Worm (Caenorhabditis elegans) whole organism, early embryonic: Measurements from ENCODE around the gene famh-136.

Experiments used
- F13C5.2 ChIP-seq: sonication (generic microtip); optimal IDR thresholded peaks from 2 replicates; lab custom pipeline; 2017; ENCODE audit warnings: mild to moderate bottlenecking, missing genetic modification characterization, inconsistent platforms, missing compliant biosample characterization
- aly-1 ChIP-seq: sonication (generic microtip); optimal IDR thresholded peaks from 2 replicates; lab custom pipeline; 2016; ENCODE audit warnings: missing genetic modification characterization, missing compliant biosample characterization
- ama-1 ChIP-seq: fragments of 150-350 bp; optimal IDR thresholded peaks from 2 replicates; lab custom pipeline; 2014
- ceh-13 ChIP-seq: fragments of 200-800 bp; sonication (Bioruptor generic); optimal IDR thresholded peaks from 2 replicates; lab custom pipeline; 2018; ENCODE audit warnings: mild to moderate bottlenecking, missing genetic modification characterization, missing compliant biosample characterization
- ceh-36 ChIP-seq: sonication (generic microtip); optimal IDR thresholded peaks from 2 replicates; lab custom pipeline; 2016; ENCODE audit warnings: missing genetic modification characterization, inconsistent platforms, missing compliant biosample characterization
- ets-7 ChIP-seq: sonication (generic microtip); optimal IDR thresholded peaks from 2 replicates; lab custom pipeline; 2016; ENCODE audit warnings: missing genotype, missing genetic modification characterization, missing compliant biosample characterization
- flt-1 ChIP-seq: fragments of 200-800 bp; sonication (Bioruptor generic); IDR thresholded peaks from 2 replicates; pipeline ENCODE4 v1.3.6; 2022; ENCODE audit warnings: missing genetic modification characterization, missing compliant biosample characterization
- hmbx-1 ChIP-seq: sonication (generic microtip); optimal IDR thresholded peaks from 2 replicates; lab custom pipeline; 2016; ENCODE audit warnings: mild to moderate bottlenecking, missing genetic modification characterization, missing compliant biosample characterization
- hmg-4 ChIP-seq: fragments of 200-800 bp; sonication (Bioruptor generic); optimal IDR thresholded peaks from 2 replicates; lab custom pipeline; 2018; ENCODE audit warnings: mild to moderate bottlenecking, missing genetic modification characterization, missing compliant biosample characterization
- hnd-1 ChIP-seq: sonication (generic microtip); optimal IDR thresholded peaks from 2 replicates; lab custom pipeline; 2016; ENCODE audit warnings: missing genetic modification characterization, missing compliant biosample characterization
- scrt-1 ChIP-seq: fragments of 200-800 bp; sonication (Bioruptor generic); IDR thresholded peaks from 2 replicates; pipeline ENCODE4 v1.3.6; 2022; ENCODE audit warnings: missing genetic modification characterization, missing compliant biosample characterization
- tra-4 ChIP-seq: sonication (generic microtip); optimal IDR thresholded peaks from 2 replicates; lab custom pipeline; 2017; ENCODE audit warnings: missing genetic modification characterization, missing compliant biosample characterization

DNA sequence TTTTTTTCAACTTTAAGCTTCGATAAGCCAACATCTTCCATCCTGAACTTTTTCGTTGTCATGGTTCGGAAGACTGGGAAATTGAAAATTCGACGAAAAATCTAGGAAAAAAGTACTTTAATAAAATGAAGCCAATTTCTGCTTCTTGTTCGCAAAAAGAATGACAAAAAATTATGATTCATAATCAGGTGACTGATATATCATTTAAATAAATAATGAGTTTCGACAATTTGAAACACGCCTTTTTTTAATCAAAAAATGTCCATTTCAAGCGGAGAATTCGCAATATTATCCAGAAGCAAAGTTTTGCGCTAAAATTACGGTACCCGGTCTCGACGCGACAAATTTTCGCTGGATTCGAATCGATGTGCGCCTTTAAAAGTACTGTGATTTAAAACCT, 42.4 kb upstream of the famh-136 start, which contains the start of gene F44E2.6:
- TF ChIP-seq ceh-36 (tag; lab: Kevin White, UChicago) (no peak), tra-4 (tag; lab: Kevin White, UChicago) (no peak), ceh-13 (no peak), ama-1 (lab: Kevin White, UChicago) (no peak), hmg-4 (no peak), ets-7 (tag; lab: Kevin White, UChicago) (no peak), scrt-1 (GFP tag; lab: Robert Waterston, UW) (no peak), aly-1 (no peak), hnd-1 (tag; lab: Kevin White, UChicago) (no peak), hmbx-1 (tag; lab: Kevin White, UChicago) (no peak), F13C5.2 (tag; lab: Kevin White, UChicago) (no peak), flt-1 (no peak)
